Fruit fly (Drosophila melanogaster) whole organism, embryonic: ENCODE measurements around the gene Agpat4.

Experiments used
- ATbp ChIP-seq: fragments of 200-800 bp; sonication (Bioruptor generic); optimal IDR thresholded peaks from 2 replicates; lab custom pipeline; 2017; ENCODE audit warnings: missing biosample characterization, mild to moderate bottlenecking, missing genetic modification characterization, missing genetic modification reagents
- Awh ChIP-seq: fragments of 200-800 bp; sonication (Bioruptor generic); IDR thresholded peaks from 2 replicates; pipeline ENCODE4, ENCODE4 v1.3.6; 2022; ENCODE audit warnings: missing biosample characterization, missing genetic modification characterization
- Blimp-1 ChIP-seq: fragments of 200-800 bp; sonication (Bioruptor generic); optimal IDR thresholded peaks from 3 replicates; lab custom pipeline; 2018; ENCODE audit warnings: missing biosample characterization, missing genetic modification characterization, mild to moderate bottlenecking, moderate library complexity, missing genetic modification reagents
- CG10321 ChIP-seq: fragments of 200-800 bp; sonication (Bioruptor generic); IDR thresholded peaks from 2 replicates; pipeline ENCODE4 v1.3.6; 2022; ENCODE audit warnings: missing biosample characterization, missing genetic modification characterization
- CG10654 ChIP-seq: fragments of 200-800 bp; sonication (Bioruptor generic); optimal IDR thresholded peaks from 2 replicates; lab custom pipeline; 2016; ENCODE audit warnings: missing biosample characterization, missing genetic modification characterization
- CG10979 ChIP-seq: fragments of 200-800 bp; sonication (Bioruptor generic); optimal IDR thresholded peaks from 2 replicates; lab custom pipeline; 2018; ENCODE audit warnings: missing biosample characterization, mild to moderate bottlenecking, missing genetic modification characterization, moderate library complexity
- CG12769 ChIP-seq: fragments of 200-800 bp; sonication (Bioruptor generic); optimal IDR thresholded peaks from 2 replicates; lab custom pipeline; 2019; ENCODE audit warnings: missing biosample characterization, mild to moderate bottlenecking, missing genetic modification characterization, moderate library complexity
- CG16815 ChIP-seq: fragments of 200-800 bp; sonication (Bioruptor generic); optimal IDR thresholded peaks from 3 replicates; lab custom pipeline; 2017; ENCODE audit warnings: missing biosample characterization, mild to moderate bottlenecking, missing genetic modification characterization
- CG17359 ChIP-seq: fragments of 200-800 bp; sonication (Bioruptor generic); optimal IDR thresholded peaks from 3 replicates; lab custom pipeline; 2018; ENCODE audit warnings: missing biosample characterization, mild to moderate bottlenecking, missing genetic modification characterization, moderate library complexity
- CG31388 ChIP-seq: fragments of 200-800 bp; sonication (Bioruptor generic); optimal IDR thresholded peaks from 2 replicates; lab custom pipeline; 2016; ENCODE audit warnings: missing biosample characterization, missing genetic modification characterization
- CG31441 ChIP-seq: fragments of 200-800 bp; sonication (Bioruptor generic); IDR thresholded peaks from 2 replicates; pipeline ENCODE4 v1.3.6; 2022; ENCODE audit warnings: missing biosample characterization, missing genetic modification characterization
- CG32532 ChIP-seq: fragments of 200-800 bp; sonication (Bioruptor generic); IDR thresholded peaks from 2 replicates; pipeline ENCODE4 v1.3.6; 2022; ENCODE audit warnings: missing biosample characterization, missing genetic modification characterization
- CG3838 ChIP-seq: fragments of 200-800 bp; sonication (Bioruptor generic); optimal IDR thresholded peaks from 3 replicates; lab custom pipeline; 2016; ENCODE audit warnings: missing biosample characterization, missing genetic modification characterization
- CG3995 ChIP-seq: fragments of 200-800 bp; sonication (Bioruptor generic); optimal IDR thresholded peaks from 3 replicates; lab custom pipeline; 2016; ENCODE audit warnings: missing biosample characterization, missing genetic modification characterization
- CG43689 ChIP-seq: fragments of 200-800 bp; sonication (Bioruptor generic); IDR thresholded peaks from 2 replicates; pipeline ENCODE4 v1.3.6; 2022; ENCODE audit warnings: missing biosample characterization, missing genetic modification characterization
- CG6175 ChIP-seq: fragments of 200-800 bp; sonication (Bioruptor generic); IDR thresholded peaks from 3 replicates; pipeline ENCODE4 v1.3.6; 2022; ENCODE audit warnings: missing biosample characterization, missing genetic modification characterization
- CG6813 ChIP-seq: fragments of 200-800 bp; sonication (Bioruptor generic); optimal IDR thresholded peaks from 2 replicates; lab custom pipeline; 2017; ENCODE audit warnings: missing biosample characterization, missing genetic modification characterization, mild to moderate bottlenecking, moderate library complexity, missing genetic modification reagents
- D19A ChIP-seq: fragments of 200-800 bp; optimal IDR thresholded peaks from 3 replicates; lab custom pipeline; 2019; ENCODE audit warnings: missing biosample characterization, mild to moderate bottlenecking, missing genetic modification characterization, moderate library complexity
- D19B ChIP-seq: fragments of 200-800 bp; sonication (Bioruptor generic); optimal IDR thresholded peaks from 2 replicates; lab custom pipeline; 2017; ENCODE audit warnings: missing biosample characterization, mild to moderate bottlenecking, missing genetic modification characterization
- E2f1 ChIP-seq: fragments of 200-800 bp; sonication (Bioruptor generic); IDR thresholded peaks from 2 replicates; pipeline ENCODE4 v1.3.6; 2022; ENCODE audit warnings: missing biosample characterization, missing genetic modification characterization
- Ets65A ChIP-seq: fragments of 200-800 bp; sonication (Bioruptor generic); peaks from one replicate; lab custom pipeline; 2016; ENCODE audit warnings: missing biosample characterization, missing genetic modification characterization
- Hmr ChIP-seq: fragments of 200-800 bp; sonication (Bioruptor generic); optimal IDR thresholded peaks from 3 replicates; lab custom pipeline; 2017; ENCODE audit warnings: mild to moderate bottlenecking, missing biosample characterization, missing genetic modification reagents, missing genetic modification characterization
- Lpt ChIP-seq: fragments of >200 bp; optimal IDR thresholded peaks from 2 replicates; lab custom pipeline; 2018; ENCODE audit warnings: missing biosample characterization, missing genetic modification characterization
- Neu2 ChIP-seq: fragments of 200-800 bp; sonication (Bioruptor generic); optimal IDR thresholded peaks from 3 replicates; lab custom pipeline; 2016; ENCODE audit warnings: missing biosample characterization, missing genetic modification characterization, borderline replicate concordance
- Oli ChIP-seq: fragments of 200-800 bp; sonication (Bioruptor generic); optimal IDR thresholded peaks from 2 replicates; lab custom pipeline; 2018; ENCODE audit warnings: missing biosample characterization, mild to moderate bottlenecking, missing genetic modification characterization, moderate library complexity
- Side ChIP-seq: fragments of 200-800 bp; sonication (Bioruptor generic); optimal IDR thresholded peaks from 2 replicates; lab custom pipeline; 2016; ENCODE audit warnings: missing biosample characterization, missing genetic modification characterization
- Sox102F ChIP-seq: fragments of 200-800 bp; sonication (Bioruptor generic); optimal IDR thresholded peaks from 2 replicates; lab custom pipeline; 2018; ENCODE audit warnings: missing biosample characterization, mild to moderate bottlenecking, missing genetic modification characterization, moderate library complexity
- Stat92E ChIP-seq, 3 experiments: fragments of >200 bp in 2 of 3; fragments of 200-800 bp in 1 of 3; sonication (Bioruptor generic) in 1 of 3; optimal IDR thresholded peaks; 2 replicates each; lab custom pipeline; 2017 to 2019; ENCODE audit warnings: missing biosample characterization in 3 of 3, missing genetic modification characterization in 3 of 3, mild to moderate bottlenecking in 1 of 3, moderate library complexity in 1 of 3
- bab2 ChIP-seq: fragments of 200-800 bp; sonication (Bioruptor generic); optimal IDR thresholded peaks from 2 replicates; lab custom pipeline; 2016; ENCODE audit warnings: missing biosample characterization, missing genetic modification characterization
- chif ChIP-seq, 2 experiments: fragments of 200-800 bp; sonication (Bioruptor generic); optimal IDR thresholded peaks; 3 replicates each; lab custom pipeline; 2016; ENCODE audit warnings: missing biosample characterization in 2 of 2, missing genetic modification characterization in 2 of 2
- ci ChIP-seq: fragments of 200-800 bp; sonication (Bioruptor generic); IDR thresholded peaks from 3 replicates; pipeline ENCODE4 v1.3.6; 2022; ENCODE audit warnings: missing biosample characterization, missing genetic modification characterization
- dimm ChIP-seq: fragments of 200-800 bp; sonication (Bioruptor generic); IDR thresholded peaks from 2 replicates; pipeline ENCODE4 v1.3.6; 2022; ENCODE audit warnings: missing biosample characterization, missing genetic modification characterization
- dmrt99B ChIP-seq: fragments of 200-800 bp; sonication (Bioruptor generic); optimal IDR thresholded peaks from 2 replicates; lab custom pipeline; 2018; ENCODE audit warnings: missing biosample characterization, mild to moderate bottlenecking, missing genetic modification characterization, moderate library complexity
- fd3F ChIP-seq: fragments of 200-800 bp; sonication (Bioruptor generic); optimal IDR thresholded peaks from 2 replicates; lab custom pipeline; 2018; ENCODE audit warnings: missing biosample characterization, mild to moderate bottlenecking, missing genetic modification characterization, moderate library complexity
- ftz-f1 ChIP-seq: fragments of 200-800 bp; sonication (Bioruptor generic); optimal IDR thresholded peaks from 2 replicates; lab custom pipeline; 2016; ENCODE audit warnings: missing biosample characterization, missing genetic modification characterization
- ham ChIP-seq: fragments of 200-800 bp; sonication (Bioruptor generic); IDR thresholded peaks from 2 replicates; pipeline ENCODE4 v1.3.6; 2022; ENCODE audit warnings: missing biosample characterization, missing genetic modification characterization
- lab ChIP-seq: fragments of 200-800 bp; sonication (Bioruptor generic); optimal IDR thresholded peaks from 3 replicates; lab custom pipeline; 2017; ENCODE audit warnings: missing biosample characterization, missing genetic modification characterization, mild to moderate bottlenecking, moderate library complexity, missing genetic modification reagents
- lmd ChIP-seq: fragments of 200-800 bp; sonication (Bioruptor generic); IDR thresholded peaks from 2 replicates; pipeline ENCODE4 v1.3.6; 2022; ENCODE audit warnings: missing biosample characterization, missing genetic modification characterization
- oc ChIP-seq: fragments of 200-800 bp; sonication (Bioruptor generic); optimal IDR thresholded peaks from 2 replicates; lab custom pipeline; 2018; ENCODE audit warnings: missing biosample characterization, mild to moderate bottlenecking, missing genetic modification characterization, moderate library complexity
- pan ChIP-seq, 4 experiments: fragments of >200 bp in 3 of 4; fragments of 200-800 bp in 1 of 4; sonication (Bioruptor generic) in 1 of 4; optimal IDR thresholded peaks in 3 of 4; IDR thresholded peaks in 1 of 4; 2 replicates each; pipeline versions ENCODE4 v1.3.6 to Lab custom; 2017 to 2022; ENCODE audit warnings: missing biosample characterization in 2 of 4, missing genetic modification characterization in 2 of 4, mixed read lengths in 1 of 4
- peb ChIP-seq: fragments of 200-800 bp; sonication (Bioruptor generic); IDR thresholded peaks from 2 replicates; pipeline ENCODE4 v1.3.6; 2022; ENCODE audit warnings: missing biosample characterization, missing genetic modification characterization
- phol ChIP-seq: fragments of 200-800 bp; sonication (Bioruptor generic); optimal IDR thresholded peaks from 3 replicates; lab custom pipeline; 2018; ENCODE audit warnings: missing biosample characterization, mild to moderate bottlenecking, missing genetic modification characterization, moderate library complexity
- run ChIP-seq: fragments of 200-800 bp; sonication (Bioruptor generic); optimal IDR thresholded peaks from 3 replicates; lab custom pipeline; 2018; ENCODE audit warnings: missing biosample characterization, mild to moderate bottlenecking, missing genetic modification characterization
- scrt ChIP-seq: fragments of 200-800 bp; sonication (Bioruptor generic); optimal IDR thresholded peaks from 2 replicates; lab custom pipeline; 2018; ENCODE audit warnings: missing biosample characterization, mild to moderate bottlenecking, missing genetic modification characterization, moderate library complexity
- sens-2 ChIP-seq: fragments of 200-800 bp; sonication (Bioruptor generic); IDR thresholded peaks from 2 replicates; pipeline ENCODE4 v1.3.6; 2022; ENCODE audit warnings: missing biosample characterization, missing genetic modification characterization
- so ChIP-seq: fragments of 200-800 bp; sonication (Bioruptor generic); IDR thresholded peaks from 3 replicates; pipeline ENCODE4 v1.3.6; 2022; ENCODE audit warnings: missing biosample characterization, missing genetic modification characterization
- toy ChIP-seq: fragments of 200-800 bp; sonication (Bioruptor generic); IDR thresholded peaks from 2 replicates; pipeline ENCODE4 v1.3.6; 2022; ENCODE audit warnings: missing biosample characterization, missing genetic modification characterization
- ttk ChIP-seq: fragments of 200-800 bp; sonication (Bioruptor generic); IDR thresholded peaks from 2 replicates; pipeline ENCODE4 v2.1.2; 2022; ENCODE audit warnings: missing biosample characterization, missing genetic modification characterization

The Agpat4 gene

dm6 chr3L:16339463-16339862 lies 41.9 kb downstream of the Agpat4 start (continued):
- TF ChIP-seq CG3995 (GFP tag; lab: Kevin White, UChicago): no peak
- peak; percentile 9 for TF ChIP-seq Oli (tag; lab: Kevin White, UChicago)
- TF ChIP-seq Ets65A: peak; percentile 57
- TF ChIP-seq ttk (GFP tag; lab: Robert Waterston, UW): 0 out of 2 replicates have a peak, but pooled peaks have one; percentile 25
- peak; percentile 59 for TF ChIP-seq Sox102F (GFP tag; lab: Kevin White, UChicago)
- peak; percentile 40 for TF ChIP-seq CG17359
- TF ChIP-seq CG31441: peak; percentile 42; the same call in 1 of the 2 replicates
- TF ChIP-seq dmrt99B (tag; lab: Kevin White, UChicago): peak; percentile 57
- TF ChIP-seq CG10321: no peak
- TF ChIP-seq ham (GFP tag; lab: Robert Waterston, UW): no peak
- TF ChIP-seq ci (GFP tag; lab: Robert Waterston, UW): 0 out of 3 replicates have a peak, but pooled peaks have one; percentile 9
- no peak for TF ChIP-seq CG16815 (GFP tag; lab: Kevin White, UChicago)
- no peak for TF ChIP-seq scrt
- TF ChIP-seq phol (tag; lab: Kevin White, UChicago): peak; percentile 18
- TF ChIP-seq, all 482 proteins: peak for 17

- TF ChIP-seq Hmr: no peak
- TF ChIP-seq Blimp-1 (GFP tag; lab: Kevin White, UChicago): peak; percentile 8
- TF ChIP-seq D19B (GFP tag; lab: Kevin White, UChicago): no peak
- no peak for TF ChIP-seq so
- no peak for TF ChIP-seq pan (optimal IDR thresholded peaks at IDR 0.05; lab: Kevin White, UChicago)
- peak in 1 of 2 experiments; percentile 14 for TF ChIP-seq pan (GFP tag; optimal IDR thresholded peaks at IDR 0.05 in 1 of 2, IDR thresholded peaks at IDR 0.05 in 1 of 2)
- peak; percentile 8 for TF ChIP-seq CG12769 (tag; lab: Kevin White, UChicago)
- no peak for TF ChIP-seq Side (GFP tag; lab: Kevin White, UChicago)
- no peak for TF ChIP-seq CG6813
Observed at dm6 chr3L:16338703-16339102, 42.7 kb downstream of the Agpat4 start, which contains the start of gene CG4998. Gene CG4998, plus strand, starts transcription at chr3L:16339003.

dm6 chr3L:16337739-16338138 lies 43.6 kb downstream of the Agpat4 start:
- TF ChIP-seq Ets65A (peak; percentile 2), fd3F (GFP tag; lab: Kevin White, UChicago) (no peak), Neu2 (GFP tag; lab: Kevin White, UChicago) (no peak), toy (GFP tag; lab: Robert Waterston, UW) (no peak), CG10654 (GFP tag; lab: Kevin White, UChicago) (no peak), run (tag; lab: Kevin White, UChicago) (no peak), CG3838 (GFP tag; lab: Kevin White, UChicago) (no peak), D19A (tag; lab: Kevin White, UChicago) (no peak), Stat92E (GFP tag; optimal IDR thresholded peaks at IDR 0.05; lab: Kevin White, UChicago) (no peak), peb (GFP tag; lab: Robert Waterston, UW) (no peak), sens-2 (GFP tag; lab: Robert Waterston, UW) (no peak), CG6175 (GFP tag; lab: Robert Waterston, UW) (0 out of 3 replicates have a peak, but pooled peaks have one; percentile 25), ftz-f1 (GFP tag; lab: Kevin White, UChicago) (peak; percentile 48), Lpt (GFP tag; lab: Kevin White, UChicago) (no peak), lab (GFP tag; lab: Kevin White, UChicago) (no peak), chif (GFP tag; optimal IDR thresholded peaks at IDR 0.05; lab: Kevin White, UChicago) (no peak), CG31388 (GFP tag; lab: Kevin White, UChicago) (no peak), lmd (GFP tag; lab: Robert Waterston, UW) (no peak), CG12769 (tag; lab: Kevin White, UChicago) (peak; percentile 68), E2f1 (no peak), CG10979 (tag; lab: Kevin White, UChicago) (no peak), Blimp-1 (GFP tag; lab: Kevin White, UChicago) (peak; percentile 63), Awh (GFP tag; lab: Robert Waterston, UW) (peak; percentile 47), CG32532 (0 out of 2 replicates have a peak, but pooled peaks have one; percentile 10), ATbp (no peak), bab2 (GFP tag; lab: Kevin White, UChicago) (no peak), oc (peak; percentile 47), CG43689 (GFP tag; lab: Robert Waterston, UW) (0 out of 2 replicates have a peak, but pooled peaks have one; percentile 10), dimm (GFP tag; lab: Robert Waterston, UW) (no peak)
